Comparison of ENCODE assay signal across 2 worm cellular contexts in genomic region chrV:9318046-9318445, ce11.
TF ChIP-seq lines count a peak whose summit lies in the region.

Gene kvs-3 (plus strand): TSS chrV:9318311.

TF ChIP-seq in whole organism, L1 larva, 84 proteins besides CTCF, POLR2A, EP300 and RAD21 (continued from another document):
- TF ChIP-seq C34B4.2 (tag; optimal IDR thresholded peaks at IDR 0.05; lab: Kevin White, UChicago) (no peak), elt-2 (tag; optimal IDR thresholded peaks at IDR 0.05; lab: Kevin White, UChicago) (peak; percentile 47), nhr-84 (tag; optimal IDR thresholded peaks at IDR 0.05; lab: Kevin White, UChicago) (no peak), elt-3 (tag; optimal IDR thresholded peaks at IDR 0.05; lab: Kevin White, UChicago) (no peak), tbx-2 (tag; optimal IDR thresholded peaks at IDR 0.05; lab: Kevin White, UChicago) (peak; percentile 30), vab-15 (tag; optimal IDR thresholded peaks at IDR 0.05; lab: Kevin White, UChicago) (no peak), unc-98 (GFP tag; IDR thresholded peaks at IDR 0.05; lab: Robert Waterston, UW) (no peak), fos-1 (tag; optimal IDR thresholded peaks at IDR 0.05; lab: Kevin White, UChicago) (peak; percentile 31), mab-9 (GFP tag; IDR thresholded peaks at IDR 0.05; lab: Robert Waterston, UW) (0 out of 2 replicates have a peak, but pooled peaks have one; percentile 34), unc-86 (tag; optimal IDR thresholded peaks at IDR 0.05; lab: Kevin White, UChicago) (no peak), ama-1 (optimal IDR thresholded peaks at IDR 0.05; lab: Kevin White, UChicago) (no peak), F16B12.6 (tag; optimal IDR thresholded peaks at IDR 0.05; lab: Kevin White, UChicago) (no peak), nhr-11 (tag; optimal IDR thresholded peaks at IDR 0.05; lab: Kevin White, UChicago) (no peak), ceh-82 (tag; optimal IDR thresholded peaks at IDR 0.05; lab: Kevin White, UChicago) (no peak), efl-3 (GFP tag; optimal IDR thresholded peaks at IDR 0.05; lab: Kevin White, UChicago) (no peak), pqm-1 (tag; optimal IDR thresholded peaks at IDR 0.05; lab: Kevin White, UChicago) (no peak), dsc-1 (tag; optimal IDR thresholded peaks at IDR 0.05; lab: Kevin White, UChicago) (peak; percentile 36), nhr-85 (tag; lab: Kevin White, UChicago) (peak; percentile 55), mef-2 (tag; optimal IDR thresholded peaks at IDR 0.05; lab: Kevin White, UChicago) (no peak), fkh-10 (GFP tag; optimal IDR thresholded peaks at IDR 0.05; lab: Kevin White, UChicago) (no peak), lin-39 (tag; optimal IDR thresholded peaks at IDR 0.05; lab: Kevin White, UChicago) (no peak), efl-1 (optimal IDR thresholded peaks at IDR 0.05; lab: Kevin White, UChicago) (peak; percentile 15 to 22), efl-1 (GFP tag; optimal IDR thresholded peaks at IDR 0.05 in 1 of 2; lab: Kevin White, UChicago) (peak in 1 of 2 experiments; percentile 93), sox-4 (tag; optimal IDR thresholded peaks at IDR 0.05; lab: Kevin White, UChicago) (no peak), nhr-47 (tag; optimal IDR thresholded peaks at IDR 0.05; lab: Kevin White, UChicago) (peak; percentile 55), lir-3 (tag; optimal IDR thresholded peaks at IDR 0.05; lab: Kevin White, UChicago; ENCODE audit: poor library complexity) (no peak), fkh-4 (tag; optimal IDR thresholded peaks at IDR 0.05; lab: Kevin White, UChicago; ENCODE audit: borderline replicate concordance) (no peak), nhr-76 (tag; optimal IDR thresholded peaks at IDR 0.05; lab: Kevin White, UChicago) (peak; percentile 1), grh-1 (GFP tag; IDR thresholded peaks at IDR 0.05; lab: Robert Waterston, UW) (no peak), rnt-1 (tag; optimal IDR thresholded peaks at IDR 0.05; lab: Kevin White, UChicago) (peak; percentile 48), snu-23 (GFP tag; optimal IDR thresholded peaks at IDR 0.05; lab: Kevin White, UChicago) (peak; percentile 54), isw-1 (GFP tag; IDR thresholded peaks at IDR 0.05; lab: Robert Waterston, UW) (no peak), lin-13 (GFP tag; optimal IDR thresholded peaks at IDR 0.05; lab: Kevin White, UChicago) (no peak), nhr-20 (tag; optimal IDR thresholded peaks at IDR 0.05; lab: Kevin White, UChicago) (peak; percentile 50), unc-130 (tag; optimal IDR thresholded peaks at IDR 0.05; lab: Kevin White, UChicago) (peak; percentile 9), zag-1 (tag; optimal IDR thresholded peaks at IDR 0.05; lab: Kevin White, UChicago) (no peak), alr-1 (tag; optimal IDR thresholded peaks at IDR 0.05; lab: Kevin White, UChicago; ENCODE audit: borderline replicate concordance) (no peak), ceh-63 (GFP tag; optimal IDR thresholded peaks at IDR 0.05; lab: Kevin White, UChicago) (no peak), C04F5.9 (tag; optimal IDR thresholded peaks at IDR 0.05; lab: Kevin White, UChicago) (no peak), blmp-1 (tag; optimal IDR thresholded peaks at IDR 0.05; lab: Kevin White, UChicago) (peak; percentile 6), hlh-17 (GFP tag; optimal IDR thresholded peaks at IDR 0.05; lab: Kevin White, UChicago; ENCODE audit: borderline replicate concordance) (no peak), sup-37 (GFP tag; optimal IDR thresholded peaks at IDR 0.05; lab: Kevin White, UChicago) (no peak), sptf-1 (tag; optimal IDR thresholded peaks at IDR 0.05; lab: Kevin White, UChicago) (no peak), unc-30 (tag; optimal IDR thresholded peaks at IDR 0.05; lab: Kevin White, UChicago) (no peak), mdl-1 (tag; optimal IDR thresholded peaks at IDR 0.05; lab: Kevin White, UChicago) (peak in 1 of 2 experiments; percentile 51), C16A3.4 (tag; optimal IDR thresholded peaks at IDR 0.05; lab: Kevin White, UChicago) (peak; percentile 33), jun-1 (tag; optimal IDR thresholded peaks at IDR 0.05; lab: Kevin White, UChicago) (no peak), nhr-19 (GFP tag; conservative IDR thresholded peaks at IDR 0.05; lab: Robert Waterston, UW) (peak; percentile 58), aha-1 (tag; optimal IDR thresholded peaks at IDR 0.05; lab: Kevin White, UChicago) (no peak), ceh-90 (tag; optimal IDR thresholded peaks at IDR 0.05; lab: Kevin White, UChicago) (no peak), skn-1 (tag; optimal IDR thresholded peaks at IDR 0.05; lab: Kevin White, UChicago) (peak; percentile 39), nhr-77 (tag; optimal IDR thresholded peaks at IDR 0.05; lab: Kevin White, UChicago) (peak; percentile 8), pag-3 (tag; optimal IDR thresholded peaks at IDR 0.05; lab: Kevin White, UChicago; ENCODE audit: borderline replicate concordance, insufficient read depth) (no peak), ztf-4 (tag; optimal IDR thresholded peaks at IDR 0.05; lab: Kevin White, UChicago) (peak; percentile 6), swsn-7 (tag; optimal IDR thresholded peaks at IDR 0.05; lab: Kevin White, UChicago) (peak; percentile 30), lin-15B (tag; optimal IDR thresholded peaks at IDR 0.05; lab: Kevin White, UChicago) (no peak), tlp-1 (tag; optimal IDR thresholded peaks at IDR 0.05; lab: Kevin White, UChicago) (no peak), ceh-88 (GFP tag; IDR thresholded peaks at IDR 0.05; lab: Robert Waterston, UW) (no peak), fkh-8 (tag; optimal IDR thresholded peaks at IDR 0.05; lab: Kevin White, UChicago) (no peak), lsy-2 (tag; optimal IDR thresholded peaks at IDR 0.05; lab: Kevin White, UChicago) (peak; percentile 6 to 48), egl-27 (tag; optimal IDR thresholded peaks at IDR 0.05; lab: Kevin White, UChicago) (no peak), Y116A8C.19 (tag; optimal IDR thresholded peaks at IDR 0.05; lab: Kevin White, UChicago; ENCODE audit: borderline replicate concordance) (no peak), nhr-71 (tag; optimal IDR thresholded peaks at IDR 0.05; lab: Kevin White, UChicago) (peak; percentile 59), hpl-2 (GFP tag; optimal IDR thresholded peaks at IDR 0.05; lab: Kevin White, UChicago) (no peak), ets-5 (GFP tag; IDR thresholded peaks at IDR 0.05; lab: Robert Waterston, UW) (no peak), irx-1 (tag; optimal IDR thresholded peaks at IDR 0.05; lab: Kevin White, UChicago) (peak; percentile 27), lin-14 (GFP tag; optimal IDR thresholded peaks at IDR 0.05; lab: Kevin White, UChicago) (peak; percentile 34)

TF ChIP-seq in whole organism, young adult, 124 proteins besides CTCF, POLR2A, EP300 and RAD21 (continued from another document and continues in another):
- no peak; the same call in 1 of the 2 replicates for TF ChIP-seq mcd-1 (GFP tag; IDR thresholded peaks at IDR 0.05; lab: Robert Waterston, UW)
- peak; percentile 83 for TF ChIP-seq hrde-1 (tag; optimal IDR thresholded peaks at IDR 0.05; lab: Kevin White, UChicago; ENCODE audit: borderline replicate concordance)
- peak; percentile 80 for TF ChIP-seq ZK185.1 (tag; optimal IDR thresholded peaks at IDR 0.05; lab: Kevin White, UChicago; ENCODE audit: poor library complexity, severe bottlenecking)
- peak; percentile 63 for TF ChIP-seq ceh-100 (GFP tag; IDR thresholded peaks at IDR 0.05; lab: Robert Waterston, UW)
- TF ChIP-seq F22D6.2 (tag; optimal IDR thresholded peaks at IDR 0.05; lab: Kevin White, UChicago): peak; percentile 27
- peak; percentile 90 for TF ChIP-seq ceh-40 (GFP tag; IDR thresholded peaks at IDR 0.05; lab: Robert Waterston, UW)
- no peak; the same call in 1 of the 2 replicates for TF ChIP-seq Y56A3A.18 (GFP tag; IDR thresholded peaks at IDR 0.05; lab: Robert Waterston, UW)
- peak; percentile 85 for TF ChIP-seq rpc-1 (optimal IDR thresholded peaks at IDR 0.05; lab: Kevin White, UChicago)
- peak; percentile 94 for TF ChIP-seq rpc-1 (tag; optimal IDR thresholded peaks at IDR 0.05; lab: Kevin White, UChicago)
- TF ChIP-seq rec-8 (tag; optimal IDR thresholded peaks at IDR 0.05; lab: Kevin White, UChicago): peak; percentile 73 to 77
- TF ChIP-seq unc-130 (GFP tag; optimal IDR thresholded peaks at IDR 0.05; lab: Kevin White, UChicago): peak; percentile 44
- TF ChIP-seq F57A8.1 (GFP tag; optimal IDR thresholded peaks at IDR 0.05; lab: Kevin White, UChicago): peak; percentile 95
- TF ChIP-seq ets-4 (GFP tag; optimal IDR thresholded peaks at IDR 0.05; lab: Kevin White, UChicago): peak; percentile 37
- peak; percentile 73 for TF ChIP-seq mxl-1 (tag; optimal IDR thresholded peaks at IDR 0.05; lab: Kevin White, UChicago)
- peak; percentile 80 for TF ChIP-seq madf-10 (tag; optimal IDR thresholded peaks at IDR 0.05; lab: Kevin White, UChicago)
- peak; percentile 84 for TF ChIP-seq ztf-18 (tag; optimal IDR thresholded peaks at IDR 0.05; lab: Kevin White, UChicago)
- TF ChIP-seq ekl-4 (GFP tag; IDR thresholded peaks at IDR 0.05; lab: Robert Waterston, UW): peak; percentile 67; the same call in 1 of the 2 replicates
- peak; percentile 44 for TF ChIP-seq dpff-1 (tag; optimal IDR thresholded peaks at IDR 0.05; lab: Kevin White, UChicago)
- peak; percentile 62 for TF ChIP-seq F23B12.7 (tag; optimal IDR thresholded peaks at IDR 0.05; lab: Kevin White, UChicago; ENCODE audit: insufficient read depth)
- peak; percentile 89 for TF ChIP-seq athp-1 (tag; optimal IDR thresholded peaks at IDR 0.05; lab: Kevin White, UChicago)
- TF ChIP-seq F10E7.11 (tag; optimal IDR thresholded peaks at IDR 0.05; lab: Kevin White, UChicago): peak; percentile 72
- no peak for TF ChIP-seq ama-1 (optimal IDR thresholded peaks at IDR 0.05; lab: Kevin White, UChicago)
- peak; percentile 67 to 68 for TF ChIP-seq ama-1 (GFP tag; optimal IDR thresholded peaks at IDR 0.05; lab: Kevin White, UChicago)
- 0 out of 2 replicates have a peak, but pooled peaks have one; percentile 14 for TF ChIP-seq bed-1 (GFP tag; IDR thresholded peaks at IDR 0.05; lab: Robert Waterston, UW)
- no peak for TF ChIP-seq F37B4.10 (GFP tag; IDR thresholded peaks at IDR 0.05; lab: Robert Waterston, UW)
- TF ChIP-seq ceh-79 (tag; optimal IDR thresholded peaks at IDR 0.05; lab: Kevin White, UChicago): peak; percentile 81
- TF ChIP-seq ztf-25 (GFP tag; IDR thresholded peaks at IDR 0.05; lab: Robert Waterston, UW): peak; percentile 91
- no peak for TF ChIP-seq lsl-1 (GFP tag; optimal IDR thresholded peaks at IDR 0.05; lab: Kevin White, UChicago)
- peak; percentile 40; the same call in 1 of the 2 replicates for TF ChIP-seq ceh-91 (GFP tag; IDR thresholded peaks at IDR 0.05; lab: Robert Waterston, UW)
- TF ChIP-seq F57C9.4 (tag; optimal IDR thresholded peaks at IDR 0.05; lab: Kevin White, UChicago): no peak
- no peak for TF ChIP-seq gei-17 (GFP tag; optimal IDR thresholded peaks at IDR 0.05; lab: Kevin White, UChicago)
- TF ChIP-seq somi-1 (GFP tag; optimal IDR thresholded peaks at IDR 0.05; lab: Kevin White, UChicago): peak; percentile 37
- no peak for TF ChIP-seq nfya-2 (GFP tag; IDR thresholded peaks at IDR 0.05; lab: Robert Waterston, UW)
- TF ChIP-seq C17E4.6 (GFP tag; IDR thresholded peaks at IDR 0.05; lab: Robert Waterston, UW): no peak
- TF ChIP-seq lin-54 (GFP tag; optimal IDR thresholded peaks at IDR 0.05; lab: Kevin White, UChicago): peak; percentile 71
- peak; percentile 66 for TF ChIP-seq mes-4 (tag; optimal IDR thresholded peaks at IDR 0.05; lab: Kevin White, UChicago)
- TF ChIP-seq pha-4 (tag; optimal IDR thresholded peaks at IDR 0.05; lab: Kevin White, UChicago): no peak
- peak; percentile 44; the same call in 1 of the 2 replicates for TF ChIP-seq egrh-3 (GFP tag; IDR thresholded peaks at IDR 0.05; lab: Robert Waterston, UW)
- peak; percentile 77 for TF ChIP-seq ceh-27 (GFP tag; optimal IDR thresholded peaks at IDR 0.05; lab: Kevin White, UChicago)
- TF ChIP-seq snpc-4 (GFP tag; optimal IDR thresholded peaks at IDR 0.05; lab: Kevin White, UChicago): peak; percentile 70
- peak in 1 of 4 experiments; percentile 62 for TF ChIP-seq snpc-4 (tag; optimal IDR thresholded peaks at IDR 0.05; lab: Kevin White, UChicago)
- peak; percentile 84 for TF ChIP-seq rcor-1 (GFP tag; IDR thresholded peaks at IDR 0.05; lab: Robert Waterston, UW)
- peak; percentile 92 for TF ChIP-seq ztf-28 (GFP tag; IDR thresholded peaks at IDR 0.05; lab: Robert Waterston, UW)
- TF ChIP-seq snpc-1.3 (tag; optimal IDR thresholded peaks at IDR 0.05; lab: Kevin White, UChicago; ENCODE audit: insufficient read depth): peak; percentile 87
- peak; percentile 68 for TF ChIP-seq nhr-27 (tag; optimal IDR thresholded peaks at IDR 0.05; lab: Kevin White, UChicago)
- TF ChIP-seq lin-40 (tag; optimal IDR thresholded peaks at IDR 0.05; lab: Kevin White, UChicago): peak; percentile 65
- peak; percentile 50; the same call in 1 of the 2 replicates for TF ChIP-seq Y67H2A.10 (GFP tag; conservative IDR thresholded peaks at IDR 0.05; lab: Robert Waterston, UW)
- 0 out of 2 replicates have a peak, but pooled peaks have one; percentile 55 for TF ChIP-seq ceh-58 (GFP tag; IDR thresholded peaks at IDR 0.05; lab: Robert Waterston, UW)
- no peak for TF ChIP-seq madf-8 (GFP tag; conservative IDR thresholded peaks at IDR 0.05; lab: Robert Waterston, UW)
- TF ChIP-seq cebp-2 (GFP tag; IDR thresholded peaks at IDR 0.05; lab: Robert Waterston, UW): 0 out of 2 replicates have a peak, but pooled peaks have one; percentile 76
- TF ChIP-seq nfya-1 (tag; optimal IDR thresholded peaks at IDR 0.05; lab: Kevin White, UChicago; ENCODE audit: borderline replicate concordance, insufficient read depth): no peak
- no peak for TF ChIP-seq mel-28 (tag; optimal IDR thresholded peaks at IDR 0.05; lab: Kevin White, UChicago; ENCODE audit: borderline replicate concordance)
- TF ChIP-seq madf-3 (GFP tag; IDR thresholded peaks at IDR 0.05; lab: Robert Waterston, UW): peak; percentile 78
- no peak for TF ChIP-seq aptf-2 (GFP tag; conservative IDR thresholded peaks at IDR 0.05; lab: Robert Waterston, UW)
- no peak for TF ChIP-seq B0336.3 (GFP tag; IDR thresholded peaks at IDR 0.05; lab: Robert Waterston, UW)
- TF ChIP-seq let-607 (tag; optimal IDR thresholded peaks at IDR 0.05; lab: Kevin White, UChicago): peak; percentile 6 to 43
- TF ChIP-seq sptf-2 (GFP tag; optimal IDR thresholded peaks at IDR 0.05; lab: Kevin White, UChicago): peak; percentile 92
- TF ChIP-seq F49E8.2 (tag; optimal IDR thresholded peaks at IDR 0.05; lab: Kevin White, UChicago; ENCODE audit: insufficient read depth): peak; percentile 61
- peak; percentile 89 for TF ChIP-seq snpc-3.4 (tag; optimal IDR thresholded peaks at IDR 0.05; lab: Kevin White, UChicago)
- TF ChIP-seq D2030.7 (GFP tag; IDR thresholded peaks at IDR 0.05; lab: Robert Waterston, UW): peak; percentile 2; the same call in 1 of the 2 replicates
- peak; percentile 55 for TF ChIP-seq snpc-1.1 (tag; optimal IDR thresholded peaks at IDR 0.05; lab: Kevin White, UChicago; ENCODE audit: insufficient read depth)
- TF ChIP-seq hmg-1.2 (GFP tag; IDR thresholded peaks at IDR 0.05; lab: Robert Waterston, UW): peak; percentile 80
- peak; percentile 18 for TF ChIP-seq dpl-1 (GFP tag; optimal IDR thresholded peaks at IDR 0.05; lab: Kevin White, UChicago)
- TF ChIP-seq Y53G8AR.9 (GFP tag; conservative IDR thresholded peaks at IDR 0.05; lab: Robert Waterston, UW): peak; percentile 83
- TF ChIP-seq B0035.1 (tag; optimal IDR thresholded peaks at IDR 0.05; lab: Kevin White, UChicago): peak; percentile 41
- no peak for TF ChIP-seq xnd-1 (tag; optimal IDR thresholded peaks at IDR 0.05; lab: Kevin White, UChicago)
- TF ChIP-seq aptf-3 (GFP tag; IDR thresholded peaks at IDR 0.05; lab: Robert Waterston, UW): no peak
- peak; percentile 51; the same call in 1 of the 2 replicates for TF ChIP-seq ztf-6 (GFP tag; IDR thresholded peaks at IDR 0.05; lab: Robert Waterston, UW)
- no peak; the same call in 1 of the 2 replicates for TF ChIP-seq madf-6 (GFP tag; IDR thresholded peaks at IDR 0.05; lab: Robert Waterston, UW)
- peak; percentile 85 for TF ChIP-seq fkh-3 (tag; optimal IDR thresholded peaks at IDR 0.05; lab: Kevin White, UChicago)
- no peak for TF ChIP-seq F33H1.4 (GFP tag; IDR thresholded peaks at IDR 0.05; lab: Robert Waterston, UW)
- no peak for TF ChIP-seq akir-1 (GFP tag; optimal IDR thresholded peaks at IDR 0.05; lab: Kevin White, UChicago)
